Worm (Caenorhabditis elegans) whole organism, L1 larva: ENCODE data around the gene srd-43.
A peak's percentile ranks its signal among the peaks of the same experiment; 100 is the strongest.

Source experiments
- blmp-1 ChIP-seq: fragments of 150-350 bp; optimal IDR thresholded peaks from 2 replicates; lab custom pipeline; 2014; ENCODE audit warnings: missing biosample characterization, missing genetic modification characterization
- ceh-82 ChIP-seq, 3 experiments: fragments of 150-350 bp in 1 of 3; sonication (generic microtip) in 2 of 3; optimal IDR thresholded peaks; 2 replicates each; lab custom pipeline; 2014 to 2017; ENCODE audit warnings: missing biosample characterization in 3 of 3, missing genetic modification characterization in 3 of 3
- egl-13 ChIP-seq: sonication (generic microtip); optimal IDR thresholded peaks from 2 replicates; lab custom pipeline; 2016; ENCODE audit warnings: missing genotype, missing genetic modification reagents, missing genetic modification characterization, missing compliant biosample characterization
- grh-1 ChIP-seq: fragments of 200-800 bp; sonication (Bioruptor generic); IDR thresholded peaks from 2 replicates; pipeline ENCODE4 v1.3.6; 2022; ENCODE audit warnings: missing genetic modification reagents, missing genetic modification characterization, missing compliant biosample characterization
- hlh-17 ChIP-seq: fragments of 200-800 bp; sonication (Bioruptor generic); optimal IDR thresholded peaks from 2 replicates; lab custom pipeline; 2018; ENCODE audit warnings: missing genetic modification characterization, mild to moderate bottlenecking, missing compliant biosample characterization, moderate library complexity, borderline replicate concordance
- lin-14 ChIP-seq: fragments of 200-800 bp; sonication (Bioruptor generic); optimal IDR thresholded peaks from 2 replicates; lab custom pipeline; 2018; ENCODE audit warnings: mild to moderate bottlenecking, missing genetic modification characterization, moderate library complexity, missing compliant biosample characterization
- lsy-2 ChIP-seq, 2 experiments: fragments of 150-350 bp; optimal IDR thresholded peaks; 2 replicates each; lab custom pipeline; 2014; ENCODE audit warnings: missing biosample characterization in 2 of 2, missing genetic modification characterization in 2 of 2
- nhr-12 ChIP-seq: sonication (generic microtip); optimal IDR thresholded peaks from 2 replicates; lab custom pipeline; 2017; ENCODE audit warnings: missing biosample characterization, missing genetic modification characterization
- nhr-237 ChIP-seq: fragments of 150-350 bp; optimal IDR thresholded peaks from 2 replicates; lab custom pipeline; 2014; ENCODE audit warnings: missing biosample characterization, missing genetic modification characterization
- pqm-1 ChIP-seq: sonication (generic microtip); optimal IDR thresholded peaks from 3 replicates; lab custom pipeline; 2017; ENCODE audit warnings: missing biosample characterization, missing genetic modification characterization
- snpc-4 ChIP-seq: fragments of 150-350 bp; optimal IDR thresholded peaks from 2 replicates; lab custom pipeline; 2014; ENCODE audit warnings: missing biosample characterization, missing genetic modification characterization
- zag-1 ChIP-seq: fragments of 150-350 bp; optimal IDR thresholded peaks from 2 replicates; lab custom pipeline; 2014; ENCODE audit warnings: missing biosample characterization, missing genetic modification characterization
- ztf-11 ChIP-seq, 2 experiments: sonication (generic microtip); optimal IDR thresholded peaks; 2 replicates each; lab custom pipeline; 2016 to 2017; ENCODE audit warnings: missing genetic modification characterization in 2 of 2, missing biosample characterization in 1 of 2, missing compliant biosample characterization in 1 of 2
- ztf-4 ChIP-seq: fragments of 150-350 bp; optimal IDR thresholded peaks from 2 replicates; lab custom pipeline; 2014; ENCODE audit warnings: missing biosample characterization, missing genetic modification characterization

DNA sequence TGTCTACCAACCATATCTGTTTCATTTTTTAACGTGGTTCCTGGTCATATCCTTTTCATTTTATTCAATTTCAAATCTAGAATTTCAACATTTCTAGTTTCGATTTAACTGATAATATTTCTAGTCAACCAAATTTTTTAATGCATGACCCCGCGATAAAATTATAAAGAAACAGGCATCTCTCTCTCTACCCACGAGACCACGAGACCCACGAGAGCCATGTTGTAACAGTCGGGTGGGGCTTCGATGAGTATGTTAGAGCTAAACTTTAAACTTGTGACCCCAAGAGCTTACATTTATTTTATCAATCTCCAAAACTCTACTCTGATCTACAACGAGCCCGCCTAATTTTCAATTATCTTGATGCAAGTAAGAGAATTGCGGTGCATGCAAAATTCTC, 12.7 kb upstream of the srd-43 start:
- TF ChIP-seq hlh-17 (GFP tag; lab: Kevin White, UChicago) (no peak), ztf-4 (tag; lab: Kevin White, UChicago) (no peak), lin-14 (peak; percentile 42), lsy-2 (tag; optimal IDR thresholded peaks at IDR 0.05; lab: Kevin White, UChicago) (no peak), snpc-4 (tag; lab: Kevin White, UChicago) (no peak), ztf-11 (tag; optimal IDR thresholded peaks at IDR 0.05; lab: Kevin White, UChicago) (no peak), egl-13 (tag; lab: Kevin White, UChicago) (no peak), pqm-1 (tag; lab: Kevin White, UChicago) (no peak), grh-1 (GFP tag; lab: Robert Waterston, UW) (no peak), ceh-82 (tag; optimal IDR thresholded peaks at IDR 0.05; lab: Kevin White, UChicago) (no peak), blmp-1 (tag; lab: Kevin White, UChicago) (no peak), nhr-12 (tag; lab: Kevin White, UChicago) (no peak), zag-1 (no peak), nhr-237 (no peak)
